Worm (Caenorhabditis elegans): Measurements from ENCODE around the gene ttr-18.

ttr-18 gene

DNA sequence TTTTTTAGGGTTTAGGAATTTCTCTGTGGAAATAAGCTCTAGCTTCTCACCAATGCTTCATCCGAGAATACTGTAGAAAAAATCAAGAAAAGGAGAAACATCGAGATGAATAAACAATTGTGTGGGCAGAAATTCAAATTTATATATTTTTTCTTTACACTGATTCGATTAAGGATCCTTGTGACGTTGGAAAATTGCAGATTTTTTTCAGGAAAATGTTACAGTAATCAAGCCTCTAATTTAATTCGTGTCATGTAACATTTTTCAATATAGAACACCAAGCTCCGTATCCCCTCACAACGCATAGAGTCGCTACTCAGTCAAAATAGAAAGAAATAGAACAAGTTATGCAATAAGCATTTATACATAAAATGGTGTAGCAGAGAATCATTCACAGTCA, 10.1 kb downstream of the ttr-18 start, which contains the start of gene W02B12.16:
W02B12.16 (minus strand) TSS at position 101 of the 400 bp plus-strand sequence.
- no peak for TF ChIP-seq dsc-1 (tag; optimal IDR thresholded peaks at IDR 0.05)
- TF ChIP-seq ztf-4 (tag; optimal IDR thresholded peaks at IDR 0.05), result no peak
- no peak for TF ChIP-seq pax-3 (tag; optimal IDR thresholded peaks at IDR 0.05)
- TF ChIP-seq pqm-1 (tag; optimal IDR thresholded peaks at IDR 0.05), result no peak
- no peak for TF ChIP-seq unc-86 (tag; optimal IDR thresholded peaks at IDR 0.05)
- no peak for TF ChIP-seq nhr-11 (tag; optimal IDR thresholded peaks at IDR 0.05)
- no peak for TF ChIP-seq ets-5 (GFP tag; IDR thresholded peaks at IDR 0.05)
- no peak for TF ChIP-seq nhr-47 (tag; optimal IDR thresholded peaks at IDR 0.05)
- TF ChIP-seq nhr-90 (tag; optimal IDR thresholded peaks at IDR 0.05; ENCODE audit: poor library complexity), result no peak
- TF ChIP-seq hpl-2 (GFP tag; optimal IDR thresholded peaks at IDR 0.05), result no peak
- no peak for TF ChIP-seq sup-37 (GFP tag; optimal IDR thresholded peaks at IDR 0.05)
- TF ChIP-seq nhr-20 (tag; optimal IDR thresholded peaks at IDR 0.05), result no peak
- TF ChIP-seq ceh-8 (GFP tag; optimal IDR thresholded peaks at IDR 0.05), result no peak
- TF ChIP-seq blmp-1 (tag; optimal IDR thresholded peaks at IDR 0.05), result no peak

DNA sequence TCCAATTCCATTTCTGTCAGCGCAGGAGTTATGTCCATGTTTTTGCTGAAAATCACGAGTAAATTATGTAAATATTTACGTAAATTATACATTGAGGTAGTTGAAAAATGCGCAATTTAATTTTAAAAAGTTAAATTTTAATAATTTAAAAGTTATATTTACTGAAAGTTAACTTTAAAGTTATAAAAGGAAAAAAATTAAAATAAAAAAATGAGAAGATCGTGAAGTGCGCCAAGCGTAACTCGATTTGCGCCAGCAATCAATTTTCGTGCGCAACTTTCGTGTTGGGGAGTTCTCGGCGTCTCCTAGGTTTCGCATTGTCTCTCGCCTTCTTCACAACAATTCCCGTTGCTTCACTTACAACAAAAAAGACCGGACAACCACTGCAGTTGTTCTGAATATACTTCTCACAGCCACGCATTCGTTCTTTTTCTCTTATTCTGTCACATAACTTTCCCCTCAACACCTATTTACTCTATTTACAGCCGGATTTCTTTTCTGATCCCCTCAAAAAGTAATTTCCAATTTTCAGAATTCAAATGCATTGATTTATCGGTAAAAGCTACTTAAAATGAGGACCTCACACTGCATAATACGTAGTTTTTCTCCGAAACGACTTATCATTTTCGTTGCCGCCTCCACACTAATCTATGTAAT, 12.9 kb downstream of the ttr-18 start, which contains the start of the genes metl-1 and W02B12.11:
metl-1 (minus strand) TSS at position 51 of the 657 bp plus-strand sequence.
W02B12.11 (plus strand) TSS at position 337 of the 657 bp plus-strand sequence.
- TF ChIP-seq vab-15 (tag; optimal IDR thresholded peaks at IDR 0.05) (no peak), pag-3 (tag; optimal IDR thresholded peaks at IDR 0.05; ENCODE audit: borderline replicate concordance, insufficient read depth) (no peak), grh-1 (GFP tag; IDR thresholded peaks at IDR 0.05) (peak; percentile 89), egl-27 (tag; optimal IDR thresholded peaks at IDR 0.05) (no peak), elt-3 (tag; optimal IDR thresholded peaks at IDR 0.05) (peak in 3 of 6 experiments; percentile 19 to 84 (median 72)), hpl-2 (GFP tag; optimal IDR thresholded peaks at IDR 0.05) (peak; percentile 4), C04F5.9 (tag; optimal IDR thresholded peaks at IDR 0.05) (peak; percentile 69), jun-1 (tag; optimal IDR thresholded peaks at IDR 0.05) (peak; percentile 71), snu-23 (GFP tag; optimal IDR thresholded peaks at IDR 0.05) (peak; percentile 91), nhr-237 (tag; optimal IDR thresholded peaks at IDR 0.05) (no peak), C34B4.2 (tag; optimal IDR thresholded peaks at IDR 0.05) (no peak), irx-1 (tag; optimal IDR thresholded peaks at IDR 0.05) (peak; percentile 74), egl-13 (tag; optimal IDR thresholded peaks at IDR 0.05) (peak; percentile 58), mep-1 (tag; optimal IDR thresholded peaks at IDR 0.05) (peak; percentile 96), ceh-63 (GFP tag; optimal IDR thresholded peaks at IDR 0.05) (no peak), lsy-2 (tag; optimal IDR thresholded peaks at IDR 0.05) (peak; percentile 90 to 94), lin-14 (GFP tag; optimal IDR thresholded peaks at IDR 0.05) (no peak), unc-62 (GFP tag; optimal IDR thresholded peaks at IDR 0.05) (no peak), efl-1 (optimal IDR thresholded peaks at IDR 0.05) (peak; percentile 80 to 85), efl-1 (GFP tag; optimal IDR thresholded peaks at IDR 0.05 in 1 of 2) (peak; percentile 79 to 98), ets-5 (GFP tag; IDR thresholded peaks at IDR 0.05) (no peak), ceh-82 (tag; optimal IDR thresholded peaks at IDR 0.05) (peak; percentile 86 to 93 (median 90)), lin-13 (GFP tag; optimal IDR thresholded peaks at IDR 0.05) (peak; percentile 67), ceh-90 (tag; optimal IDR thresholded peaks at IDR 0.05) (peak; percentile 5), elt-2 (tag; optimal IDR thresholded peaks at IDR 0.05) (peak; percentile 41), nhr-12 (tag; optimal IDR thresholded peaks at IDR 0.05) (no peak), dsc-1 (tag; optimal IDR thresholded peaks at IDR 0.05) (peak; percentile 90), sup-37 (GFP tag; optimal IDR thresholded peaks at IDR 0.05) (peak; percentile 9), ama-1 (optimal IDR thresholded peaks at IDR 0.05) (no peak), nhr-77 (tag; optimal IDR thresholded peaks at IDR 0.05) (peak; percentile 39), unc-30 (tag; optimal IDR thresholded peaks at IDR 0.05) (no peak), nhr-28 (tag; optimal IDR thresholded peaks at IDR 0.05) (no peak), ceh-88 (GFP tag; IDR thresholded peaks at IDR 0.05) (0 out of 2 replicates have a peak, but pooled peaks have one; percentile 40), sox-4 (tag; optimal IDR thresholded peaks at IDR 0.05) (peak; percentile 34), efl-3 (GFP tag; optimal IDR thresholded peaks at IDR 0.05) (peak; percentile 28), nhr-11 (tag; optimal IDR thresholded peaks at IDR 0.05) (peak; percentile 49), nhr-20 (tag; optimal IDR thresholded peaks at IDR 0.05) (peak; percentile 89), lir-3 (tag; optimal IDR thresholded peaks at IDR 0.05; ENCODE audit: poor library complexity) (peak; percentile 30), blmp-1 (tag; optimal IDR thresholded peaks at IDR 0.05) (peak; percentile 66), xbp-1 (tag; optimal IDR thresholded peaks at IDR 0.05) (peak; percentile 85), unc-86 (tag; optimal IDR thresholded peaks at IDR 0.05) (peak; percentile 82), snpc-4 (tag; optimal IDR thresholded peaks at IDR 0.05) (peak; percentile 81), zip-4 (GFP tag; optimal IDR thresholded peaks at IDR 0.05) (peak; percentile 70)

Measured in whole organism, L1 larva.